Worm (Caenorhabditis elegans) whole organism, L4 larva: ENCODE results near the gene F46E10.18.

Experiments used
- F10B5.3 ChIP-seq: sonication (generic microtip); optimal IDR thresholded peaks from 2 replicates; lab custom pipeline; 2016; ENCODE audit warnings: mild to moderate bottlenecking, missing genetic modification characterization, missing compliant biosample characterization
- F37D6.2 ChIP-seq: sonication (generic microtip); optimal IDR thresholded peaks from 2 replicates; lab custom pipeline; 2016; ENCODE audit warnings: mild to moderate bottlenecking, missing genetic modification characterization, missing compliant biosample characterization
- F44E2.7 ChIP-seq: fragments of 200-800 bp; sonication (Bioruptor generic); IDR thresholded peaks from 2 replicates; pipeline ENCODE4 v2.1.2; 2022; ENCODE audit warnings: missing genetic modification characterization, missing compliant biosample characterization
- ZK337.2 ChIP-seq: fragments of 200-800 bp; sonication (Bioruptor generic); IDR thresholded peaks from 2 replicates; pipeline ENCODE4 v1.3.6; 2022; ENCODE audit warnings: missing genetic modification reagents, missing genetic modification characterization, missing compliant biosample characterization
- aly-2 ChIP-seq: sonication (generic microtip); optimal IDR thresholded peaks from 2 replicates; lab custom pipeline; 2018; ENCODE audit warnings: missing biosample characterization, missing genetic modification characterization
- ceh-20 ChIP-seq: fragments of 200-800 bp; sonication (Bioruptor generic); IDR thresholded peaks from 2 replicates; pipeline ENCODE4 v1.3.6; 2022; ENCODE audit warnings: missing genetic modification reagents, missing genetic modification characterization, missing compliant biosample characterization
- ceh-28 ChIP-seq: fragments of 150-350 bp; optimal IDR thresholded peaks from 2 replicates; lab custom pipeline; 2014; ENCODE audit warnings: missing biosample characterization, missing genetic modification reagents, missing genetic modification characterization
- ceh-32 ChIP-seq: sonication (generic microtip); optimal IDR thresholded peaks from 2 replicates; lab custom pipeline; 2016; ENCODE audit warnings: mild to moderate bottlenecking, missing genetic modification characterization, missing compliant biosample characterization; ENCODE audit not compliant: poor library complexity
- ceh-62 ChIP-seq: sonication (generic microtip); optimal IDR thresholded peaks from 2 replicates; lab custom pipeline; 2017; ENCODE audit warnings: missing biosample characterization, missing genetic modification characterization
- daf-12 ChIP-seq: fragments of 150-350 bp; optimal IDR thresholded peaks from 2 replicates; lab custom pipeline; 2014; ENCODE audit warnings: missing biosample characterization, missing genetic modification reagents, missing genetic modification characterization
- daf-16 ChIP-seq, 3 experiments: sonication (generic microtip); optimal IDR thresholded peaks; 2 replicates each; lab custom pipeline; 2016 to 2017; ENCODE audit warnings: missing genetic modification characterization in 3 of 3, missing genetic modification reagents in 3 of 3, mild to moderate bottlenecking in 2 of 3, missing compliant biosample characterization in 2 of 3, missing biosample characterization in 1 of 3, moderate library complexity in 1 of 3
- dmd-8 ChIP-seq: fragments of 200-800 bp; sonication (Bioruptor generic); IDR thresholded peaks from 2 replicates; pipeline ENCODE4 v1.3.6; 2022; ENCODE audit warnings: missing genetic modification characterization, missing compliant biosample characterization
- duxl-1 ChIP-seq: sonication (generic microtip); optimal IDR thresholded peaks from 2 replicates; lab custom pipeline; 2016; ENCODE audit warnings: mild to moderate bottlenecking, missing genetic modification characterization, moderate library complexity, missing compliant biosample characterization; ENCODE audit not compliant: poor library complexity
- egl-27 ChIP-seq: sonication (generic microtip); optimal IDR thresholded peaks from 3 replicates; lab custom pipeline; 2017; ENCODE audit warnings: missing biosample characterization, missing genetic modification reagents, missing genetic modification characterization
- hif-1 ChIP-seq, 2 experiments: sonication (generic microtip); optimal IDR thresholded peaks; 2 replicates each; lab custom pipeline; 2016 to 2017; ENCODE audit warnings: missing compliant biosample characterization in 2 of 2, missing genetic modification characterization in 2 of 2, missing genetic modification reagents in 2 of 2, missing genotype in 2 of 2, mild to moderate bottlenecking in 1 of 2
- hlh-11 ChIP-seq: fragments of 200-800 bp; sonication (Bioruptor generic); optimal IDR thresholded peaks from 2 replicates; lab custom pipeline; 2018; ENCODE audit warnings: mild to moderate bottlenecking, missing genetic modification characterization, missing compliant biosample characterization
- hlh-30 ChIP-seq: sonication (generic microtip); optimal IDR thresholded peaks from 2 replicates; lab custom pipeline; 2017; ENCODE audit warnings: antibody characterized with exemption, mild to moderate bottlenecking, missing genetic modification characterization, missing compliant biosample characterization; ENCODE audit not compliant: insufficient read depth
- jun-1 ChIP-seq: fragments of 150-350 bp; optimal IDR thresholded peaks from 2 replicates; lab custom pipeline; 2014; ENCODE audit warnings: missing biosample characterization, missing genetic modification reagents, missing genetic modification characterization
- lim-7 ChIP-seq: fragments of 200-800 bp; sonication (Bioruptor generic); IDR thresholded peaks from 2 replicates; pipeline ENCODE4 v1.3.6; 2022; ENCODE audit warnings: missing genetic modification characterization, missing compliant biosample characterization
- lin-1 ChIP-seq: fragments of 200-800 bp; sonication (Bioruptor generic); IDR thresholded peaks from 2 replicates; pipeline ENCODE4 v1.3.6; 2022; ENCODE audit warnings: missing genetic modification reagents, missing genetic modification characterization, missing compliant biosample characterization
- lin-13 ChIP-seq: fragments of 150-350 bp; optimal IDR thresholded peaks from 2 replicates; lab custom pipeline; 2014; ENCODE audit warnings: missing biosample characterization, missing genetic modification reagents, missing genetic modification characterization
- lin-38 ChIP-seq: fragments of 200-800 bp; sonication (Bioruptor generic); IDR thresholded peaks from 2 replicates; pipeline ENCODE4 v1.3.6; 2022; ENCODE audit warnings: missing genetic modification reagents, missing genetic modification characterization, missing compliant biosample characterization
- lin-39 ChIP-seq: fragments of 150-350 bp; optimal IDR thresholded peaks from 2 replicates; lab custom pipeline; 2014; ENCODE audit warnings: missing biosample characterization, missing genetic modification reagents, missing genetic modification characterization
- lsy-2 ChIP-seq, 2 experiments: fragments of 150-350 bp in 1 of 2; sonication (generic microtip) in 1 of 2; optimal IDR thresholded peaks; 2 replicates each; lab custom pipeline; 2014 to 2017; ENCODE audit warnings: missing biosample characterization in 2 of 2, missing genetic modification characterization in 2 of 2
- madf-9 ChIP-seq: fragments of 200-800 bp; sonication (Bioruptor generic); conservative IDR thresholded peaks from 2 replicates; pipeline ENCODE4 v1.3.6; 2022; ENCODE audit warnings: missing genetic modification reagents, missing genetic modification characterization, missing compliant biosample characterization
- mxl-3 ChIP-seq: fragments of 200-800 bp; sonication (Bioruptor generic); optimal IDR thresholded peaks from 2 replicates; lab custom pipeline; 2018; ENCODE audit warnings: mild to moderate bottlenecking, missing genetic modification characterization, missing compliant biosample characterization
- nhr-11 ChIP-seq: fragments of 150-350 bp; optimal IDR thresholded peaks from 2 replicates; lab custom pipeline; 2014; ENCODE audit warnings: missing biosample characterization, missing genetic modification characterization
- nhr-237 ChIP-seq: sonication (generic microtip); optimal IDR thresholded peaks from 2 replicates; lab custom pipeline; 2017; ENCODE audit warnings: missing biosample characterization, missing genetic modification characterization
- nhr-25 ChIP-seq: sonication (generic microtip); optimal IDR thresholded peaks from 2 replicates; lab custom pipeline; 2017; ENCODE audit warnings: missing genetic modification characterization, mild to moderate bottlenecking, missing compliant biosample characterization, antibody characterized with exemption, moderate library complexity, borderline replicate concordance; ENCODE audit not compliant: insufficient read depth
- nhr-41 ChIP-seq: fragments of 200-800 bp; sonication (Bioruptor generic); IDR thresholded peaks from 2 replicates; pipeline ENCODE4 v1.3.6; 2022; ENCODE audit warnings: missing genetic modification reagents, missing genetic modification characterization, missing compliant biosample characterization
- nhr-42 ChIP-seq: fragments of 200-800 bp; sonication (Bioruptor generic); IDR thresholded peaks from 2 replicates; pipeline ENCODE4 v1.3.6; 2022; ENCODE audit warnings: missing genetic modification characterization, missing compliant biosample characterization
- nhr-48 ChIP-seq: sonication (generic microtip); optimal IDR thresholded peaks from 2 replicates; lab custom pipeline; 2016; ENCODE audit warnings: mild to moderate bottlenecking, missing genetic modification characterization, missing compliant biosample characterization
- nhr-76 ChIP-seq: fragments of 150-350 bp; optimal IDR thresholded peaks from 2 replicates; lab custom pipeline; 2014; ENCODE audit warnings: missing biosample characterization, missing genetic modification characterization
- pha-4 ChIP-seq, 2 experiments: fragments of 150-350 bp in 1 of 2; fragments of 200-800 bp in 1 of 2; sonication (Bioruptor generic) in 1 of 2; IDR thresholded peaks in 1 of 2; optimal IDR thresholded peaks in 1 of 2; 2 replicates each; pipeline versions ENCODE4 v1.3.6 to Lab custom; 2014 to 2022; ENCODE audit warnings: missing genetic modification characterization in 2 of 2, missing genetic modification reagents in 2 of 2, missing biosample characterization in 1 of 2, missing compliant biosample characterization in 1 of 2
- pqm-1 ChIP-seq: sonication (generic microtip); optimal IDR thresholded peaks from 2 replicates; lab custom pipeline; 2017; ENCODE audit warnings: missing biosample characterization, missing genetic modification characterization
- spr-1 ChIP-seq: sonication (generic microtip); optimal IDR thresholded peaks from 2 replicates; lab custom pipeline; 2016; ENCODE audit warnings: mild to moderate bottlenecking, missing genetic modification characterization, missing compliant biosample characterization
- spr-3 ChIP-seq: fragments of 200-800 bp; sonication (Bioruptor generic); optimal IDR thresholded peaks from 2 replicates; lab custom pipeline; 2018; ENCODE audit warnings: mild to moderate bottlenecking, missing genetic modification characterization, missing compliant biosample characterization
- tag-97 ChIP-seq: fragments of 200-800 bp; sonication (Bioruptor generic); IDR thresholded peaks from 2 replicates; pipeline ENCODE4 v1.3.6; 2022; ENCODE audit warnings: missing genetic modification characterization, missing compliant biosample characterization
- unc-130 ChIP-seq: sonication (generic microtip); optimal IDR thresholded peaks from 2 replicates; lab custom pipeline; 2016; ENCODE audit warnings: missing genetic modification reagents, missing genetic modification characterization, missing compliant biosample characterization
- unc-62 ChIP-seq, 3 experiments: fragments of 150-350 bp in 1 of 3; sonication (generic microtip); optimal IDR thresholded peaks in 2 of 3; peaks in 1 of 3; 1 replicate in 1 of 3; 2 replicates in 2 of 3; lab custom pipeline; 2014 to 2017; ENCODE audit warnings: missing biosample characterization in 3 of 3, missing genetic modification characterization in 3 of 3, missing genetic modification reagents in 3 of 3, missing genotype in 1 of 3
- zag-1 ChIP-seq: fragments of 150-350 bp; optimal IDR thresholded peaks from 2 replicates; lab custom pipeline; 2014; ENCODE audit warnings: missing biosample characterization, missing genetic modification characterization
- zfp-2 ChIP-seq: sonication (generic microtip); optimal IDR thresholded peaks from 2 replicates; lab custom pipeline; 2016; ENCODE audit warnings: mild to moderate bottlenecking, missing genetic modification characterization, missing compliant biosample characterization
- zip-11 ChIP-seq: fragments of 200-800 bp; sonication (Bioruptor generic); IDR thresholded peaks from 2 replicates; pipeline ENCODE4 v1.3.6; 2022; ENCODE audit warnings: missing genetic modification characterization, missing compliant biosample characterization

The F46E10.18 gene

ce11 chrV:6516491-6517304 lies 4.1 kb upstream of the F46E10.18 start, which contains the start of gene mdh-1 (continued):
- TF ChIP-seq unc-62 (GFP tag; optimal IDR thresholded peaks at IDR 0.05 in 1 of 2; lab: Kevin White, UChicago) (peak in 1 of 2 experiments; percentile 97), unc-62 (tag; optimal IDR thresholded peaks at IDR 0.05; lab: Kevin White, UChicago) (no peak), nhr-11 (tag; lab: Kevin White, UChicago) (no peak), lim-7 (0 out of 2 replicates have a peak, but pooled peaks have one; percentile 25), F37D6.2 (tag; lab: Kevin White, UChicago) (no peak)

ce11 chrV:6517305-6518224 lies 3.3 kb upstream of the F46E10.18 start:
- TF ChIP-seq hif-1 (tag; optimal IDR thresholded peaks at IDR 0.05; lab: Kevin White, UChicago) (peak; percentile 85 to 99), hlh-30 (tag; lab: Kevin White, UChicago) (peak; percentile 93), madf-9 (GFP tag; lab: Robert Waterston, UW) (no peak), nhr-76 (tag; lab: Kevin White, UChicago) (no peak), jun-1 (tag; lab: Kevin White, UChicago) (no peak), dmd-8 (GFP tag; lab: Robert Waterston, UW) (no peak), unc-130 (no peak), egl-27 (tag; lab: Kevin White, UChicago) (no peak), lin-1 (GFP tag; lab: Robert Waterston, UW) (no peak), lin-13 (peak; percentile 8), tag-97 (GFP tag; lab: Robert Waterston, UW) (no peak), nhr-41 (GFP tag; lab: Robert Waterston, UW) (no peak), mxl-3 (peak; percentile 47), ceh-28 (tag; lab: Kevin White, UChicago) (no peak), nhr-237 (tag; lab: Kevin White, UChicago) (no peak), duxl-1 (tag; lab: Kevin White, UChicago) (no peak), ZK337.2 (GFP tag; lab: Robert Waterston, UW) (no peak), lsy-2 (tag; optimal IDR thresholded peaks at IDR 0.05; lab: Kevin White, UChicago) (peak in 1 of 2 experiments; percentile 68), F44E2.7 (no peak), spr-3 (GFP tag; lab: Kevin White, UChicago) (no peak), daf-16 (GFP tag; optimal IDR thresholded peaks at IDR 0.05; lab: Kevin White, UChicago) (no peak), daf-16 (tag; optimal IDR thresholded peaks at IDR 0.05; lab: Kevin White, UChicago) (peak; percentile 10), nhr-42 (GFP tag; lab: Robert Waterston, UW) (no peak), spr-1 (tag; lab: Kevin White, UChicago) (no peak), aly-2 (tag; lab: Kevin White, UChicago) (no peak), lin-39 (tag; lab: Kevin White, UChicago) (no peak), zag-1 (tag; lab: Kevin White, UChicago) (no peak), hlh-11 (tag; lab: Kevin White, UChicago) (peak; percentile 56), F10B5.3 (no peak), ceh-32 (tag; lab: Kevin White, UChicago) (no peak), pha-4 (GFP tag; IDR thresholded peaks at IDR 0.05; lab: Robert Waterston, UW) (no peak), pha-4 (tag; optimal IDR thresholded peaks at IDR 0.05; lab: Kevin White, UChicago) (no peak), zfp-2 (tag; lab: Kevin White, UChicago) (no peak), pqm-1 (tag; lab: Kevin White, UChicago) (no peak), ceh-62 (no peak), ceh-20 (peak; percentile 56; the same call in 1 of the 2 replicates), nhr-25 (peak; percentile 90), nhr-48 (peak; percentile 35), zip-11 (no peak), lin-38 (GFP tag; lab: Robert Waterston, UW) (no peak), daf-12 (tag; lab: Kevin White, UChicago) (no peak)
